Worm (Caenorhabditis elegans) whole organism, early embryonic: ENCODE data around the gene F31E8.5.

Experiments
- B0310.2 ChIP-seq: sonication (generic microtip); optimal IDR thresholded peaks from 2 replicates; lab custom pipeline; 2016; ENCODE audit warnings: mild to moderate bottlenecking, missing genetic modification characterization, missing compliant biosample characterization
- aly-1 ChIP-seq: sonication (generic microtip); optimal IDR thresholded peaks from 2 replicates; lab custom pipeline; 2016; ENCODE audit warnings: missing genetic modification characterization, missing compliant biosample characterization
- ama-1 ChIP-seq: fragments of 150-350 bp; optimal IDR thresholded peaks from 2 replicates; lab custom pipeline; 2014
- ceh-13 ChIP-seq: fragments of 200-800 bp; sonication (Bioruptor generic); optimal IDR thresholded peaks from 2 replicates; lab custom pipeline; 2018; ENCODE audit warnings: mild to moderate bottlenecking, missing genetic modification characterization, missing compliant biosample characterization
- flt-1 ChIP-seq: fragments of 200-800 bp; sonication (Bioruptor generic); IDR thresholded peaks from 2 replicates; pipeline ENCODE4 v1.3.6; 2022; ENCODE audit warnings: missing genetic modification characterization, missing compliant biosample characterization
- hmbx-1 ChIP-seq: sonication (generic microtip); optimal IDR thresholded peaks from 2 replicates; lab custom pipeline; 2016; ENCODE audit warnings: mild to moderate bottlenecking, missing genetic modification characterization, missing compliant biosample characterization
- hmg-4 ChIP-seq: fragments of 200-800 bp; sonication (Bioruptor generic); optimal IDR thresholded peaks from 2 replicates; lab custom pipeline; 2018; ENCODE audit warnings: mild to moderate bottlenecking, missing genetic modification characterization, missing compliant biosample characterization
- pes-1 ChIP-seq: fragments of 200-800 bp; sonication (Bioruptor generic); IDR thresholded peaks from 2 replicates; pipeline ENCODE4 v1.3.6; 2022; ENCODE audit warnings: missing genetic modification reagents, missing genetic modification characterization, missing compliant biosample characterization
- scrt-1 ChIP-seq: fragments of 200-800 bp; sonication (Bioruptor generic); IDR thresholded peaks from 2 replicates; pipeline ENCODE4 v1.3.6; 2022; ENCODE audit warnings: missing genetic modification characterization, missing compliant biosample characterization
- tbx-11 ChIP-seq: fragments of 200-800 bp; sonication (Bioruptor generic); IDR thresholded peaks from 2 replicates; pipeline ENCODE4 v1.3.6; 2022; ENCODE audit warnings: missing genetic modification characterization, missing compliant biosample characterization
- tbx-37 ChIP-seq: fragments of 200-800 bp; sonication (Bioruptor generic); conservative IDR thresholded peaks from 2 replicates; pipeline ENCODE4 v1.3.6; 2022; ENCODE audit warnings: missing genetic modification reagents, missing genetic modification characterization, missing compliant biosample characterization
- tra-4 ChIP-seq: sonication (generic microtip); optimal IDR thresholded peaks from 2 replicates; lab custom pipeline; 2017; ENCODE audit warnings: missing genetic modification characterization, missing compliant biosample characterization

- TF ChIP-seq pes-1 (GFP tag; lab: Robert Waterston, UW) (no peak), tbx-37 (GFP tag; lab: Robert Waterston, UW) (no peak), ama-1 (peak; percentile 51), tbx-11 (GFP tag; lab: Robert Waterston, UW) (no peak), aly-1 (tag; lab: Kevin White, UChicago) (no peak), tra-4 (tag; lab: Kevin White, UChicago) (no peak), ceh-13 (GFP tag; lab: Kevin White, UChicago) (no peak), flt-1 (no peak), scrt-1 (GFP tag; lab: Robert Waterston, UW) (no peak), hmg-4 (GFP tag; lab: Kevin White, UChicago) (no peak), hmbx-1 (tag; lab: Kevin White, UChicago) (no peak), B0310.2 (no peak)
These were observed 40.9 kb upstream of the F31E8.5 start, which contains the start of gene tbc-6 for ce11 chrII:6847917-6848379.
